Worm (Caenorhabditis elegans) whole organism, early embryonic: ENCODE results near the gene hlh-30.

Experiments used
- ama-1 ChIP-seq: fragments of 150-350 bp; optimal IDR thresholded peaks from 2 replicates; lab custom pipeline; 2014
- ets-7 ChIP-seq: sonication (generic microtip); optimal IDR thresholded peaks from 2 replicates; lab custom pipeline; 2016; ENCODE audit warnings: missing genotype, missing genetic modification characterization, missing compliant biosample characterization
- tbx-11 ChIP-seq: fragments of 200-800 bp; sonication (Bioruptor generic); IDR thresholded peaks from 2 replicates; pipeline ENCODE4 v1.3.6; 2022; ENCODE audit warnings: missing genetic modification characterization, missing compliant biosample characterization
- tbx-37 ChIP-seq: fragments of 200-800 bp; sonication (Bioruptor generic); conservative IDR thresholded peaks from 2 replicates; pipeline ENCODE4 v1.3.6; 2022; ENCODE audit warnings: missing genetic modification reagents, missing genetic modification characterization, missing compliant biosample characterization

DNA sequence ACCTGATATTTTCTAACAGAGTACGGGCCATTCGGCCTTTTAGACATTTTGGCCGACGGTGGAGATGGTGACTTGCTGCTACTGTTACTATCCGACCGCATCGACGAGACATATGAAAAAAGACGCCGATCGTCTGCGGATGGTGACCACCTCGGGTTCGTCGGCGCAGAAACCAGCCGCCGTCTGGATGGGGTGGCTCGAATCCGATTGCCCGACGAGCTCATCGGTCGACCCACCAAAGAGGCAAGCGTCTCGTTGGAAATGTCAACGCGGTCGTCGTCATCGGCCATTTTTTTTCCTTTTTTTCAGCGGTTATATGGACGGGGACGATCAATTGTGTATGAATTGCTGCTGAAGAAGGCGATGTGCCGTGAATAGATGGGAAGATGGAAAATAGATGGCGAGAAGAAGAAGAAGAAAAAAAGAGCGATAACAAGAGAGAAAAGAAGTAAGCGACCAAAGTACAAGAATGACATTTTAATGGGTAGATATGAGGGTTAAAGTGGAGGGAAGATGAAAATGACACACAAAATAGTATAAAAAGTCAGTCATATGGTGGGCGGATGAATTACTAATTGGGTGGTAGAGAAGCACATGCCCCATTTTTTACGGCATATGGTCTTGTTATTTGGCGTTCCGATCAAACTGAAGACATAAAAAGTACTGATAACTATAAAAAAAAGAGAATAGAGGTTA lies 15.9 kb downstream of the hlh-30 start:
- TF ChIP-seq ama-1 (lab: Kevin White, UChicago): no peak
- TF ChIP-seq tbx-11 (GFP tag; lab: Robert Waterston, UW): no peak
- no peak for TF ChIP-seq tbx-37
- no peak for TF ChIP-seq ets-7
